Fruit fly (Drosophila melanogaster) whole organism, embryonic: ENCODE measurements around the gene CG34056.

Experiments
- Aef1 ChIP-seq: fragments of 200-800 bp; sonication (Bioruptor generic); IDR thresholded peaks from 3 replicates; pipeline ENCODE4 v1.3.6; 2022; ENCODE audit warnings: missing biosample characterization, missing genetic modification characterization
- Asciz ChIP-seq: fragments of 200-800 bp; sonication (Bioruptor generic); optimal IDR thresholded peaks from 2 replicates; lab custom pipeline; 2017; ENCODE audit warnings: missing biosample characterization, mild to moderate bottlenecking, missing genetic modification characterization, missing genetic modification reagents
- CG1024 ChIP-seq: fragments of 200-800 bp; sonication (Bioruptor generic); IDR thresholded peaks from 2 replicates; pipeline ENCODE4 v1.3.6; 2022; ENCODE audit warnings: missing biosample characterization, missing genetic modification characterization
- CG11695 ChIP-seq: fragments of 200-800 bp; sonication (Bioruptor generic); IDR thresholded peaks from 3 replicates; pipeline ENCODE4 v1.3.6; 2022; ENCODE audit warnings: missing biosample characterization, missing genetic modification characterization
- CG15073 ChIP-seq: fragments of 200-800 bp; sonication (Bioruptor generic); optimal IDR thresholded peaks from 2 replicates; lab custom pipeline; 2016; ENCODE audit warnings: missing biosample characterization, missing genetic modification characterization
- CG17328 ChIP-seq: fragments of 200-800 bp; sonication (Bioruptor generic); IDR thresholded peaks from 2 replicates; pipeline ENCODE4 v1.3.6; 2022; ENCODE audit warnings: missing biosample characterization, missing genetic modification characterization
- CG1832 ChIP-seq: fragments of 200-800 bp; sonication (Bioruptor generic); optimal IDR thresholded peaks from 2 replicates; lab custom pipeline; 2017; ENCODE audit warnings: missing biosample characterization, mild to moderate bottlenecking, missing genetic modification characterization, inconsistent platforms
- CG18599 ChIP-seq: fragments of 200-800 bp; sonication (Bioruptor generic); optimal IDR thresholded peaks from 3 replicates; lab custom pipeline; 2017; ENCODE audit warnings: missing biosample characterization, missing genetic modification characterization, mild to moderate bottlenecking, moderate library complexity, missing genetic modification reagents
- CG18619 ChIP-seq: fragments of 200-800 bp; sonication (Bioruptor generic); optimal IDR thresholded peaks from 3 replicates; lab custom pipeline; 2017; ENCODE audit warnings: missing biosample characterization, mild to moderate bottlenecking, missing genetic modification characterization
- CG18764 ChIP-seq: fragments of 200-800 bp; sonication (Bioruptor generic); optimal IDR thresholded peaks from 3 replicates; lab custom pipeline; 2016; ENCODE audit warnings: missing biosample characterization, missing genetic modification characterization
- CG30403 ChIP-seq: fragments of 200-800 bp; sonication (Bioruptor generic); optimal IDR thresholded peaks from 3 replicates; lab custom pipeline; 2016; ENCODE audit warnings: missing biosample characterization, missing genetic modification characterization
- CG32532 ChIP-seq: fragments of 200-800 bp; sonication (Bioruptor generic); IDR thresholded peaks from 2 replicates; pipeline ENCODE4 v1.3.6; 2022; ENCODE audit warnings: missing biosample characterization, missing genetic modification characterization
- CG4328 ChIP-seq: fragments of 200-800 bp; sonication (Bioruptor generic); optimal IDR thresholded peaks from 3 replicates; lab custom pipeline; 2017; ENCODE audit warnings: missing biosample characterization, missing genetic modification reagents, missing genetic modification characterization
- CG6813 ChIP-seq: fragments of 200-800 bp; sonication (Bioruptor generic); optimal IDR thresholded peaks from 2 replicates; lab custom pipeline; 2017; ENCODE audit warnings: missing biosample characterization, missing genetic modification characterization, mild to moderate bottlenecking, moderate library complexity, missing genetic modification reagents
- CG8281 ChIP-seq: fragments of 200-800 bp; sonication (Bioruptor generic); optimal IDR thresholded peaks from 2 replicates; lab custom pipeline; 2018; ENCODE audit warnings: missing biosample characterization, mild to moderate bottlenecking, missing genetic modification characterization, moderate library complexity
- CG8478 ChIP-seq: fragments of >200 bp; optimal IDR thresholded peaks from 2 replicates; lab custom pipeline; 2018
- CG9215 ChIP-seq: fragments of 200-800 bp; sonication (Bioruptor generic); IDR thresholded peaks from 2 replicates; pipeline ENCODE4 v1.3.6; 2022; ENCODE audit warnings: missing biosample characterization, missing genetic modification characterization
- CG9437 ChIP-seq: fragments of 200-800 bp; sonication (Bioruptor generic); optimal IDR thresholded peaks from 2 replicates; lab custom pipeline; 2018; ENCODE audit warnings: missing biosample characterization, mild to moderate bottlenecking, missing genetic modification characterization
- Dp ChIP-seq: fragments of 200-800 bp; sonication (Bioruptor generic); optimal IDR thresholded peaks from 2 replicates; lab custom pipeline; 2018; ENCODE audit warnings: missing biosample characterization, mild to moderate bottlenecking, missing genetic modification characterization, moderate library complexity
- ERR ChIP-seq: fragments of 200-800 bp; sonication (Bioruptor generic); optimal IDR thresholded peaks from 2 replicates; lab custom pipeline; 2016; ENCODE audit warnings: missing biosample characterization, missing genetic modification characterization
- Eip74EF ChIP-seq, 2 experiments: fragments of 200-800 bp in 1 of 2; fragments of >200 bp in 1 of 2; sonication (Bioruptor generic) in 1 of 2; optimal IDR thresholded peaks; 2 replicates each; lab custom pipeline; 2017 to 2019; ENCODE audit warnings: missing biosample characterization in 2 of 2, missing genetic modification characterization in 2 of 2, mild to moderate bottlenecking in 1 of 2, moderate library complexity in 1 of 2
- Hey ChIP-seq: fragments of 200-800 bp; sonication (Bioruptor generic); optimal IDR thresholded peaks from 3 replicates; lab custom pipeline; 2018; ENCODE audit warnings: missing biosample characterization, mild to moderate bottlenecking, missing genetic modification characterization
- Lhr ChIP-seq: fragments of 200-800 bp; sonication (Bioruptor generic); optimal IDR thresholded peaks from 3 replicates; lab custom pipeline; 2017; ENCODE audit warnings: mild to moderate bottlenecking, missing biosample characterization, missing genetic modification reagents, missing genetic modification characterization
- Med ChIP-seq: fragments of 200-800 bp; sonication (Bioruptor generic); peaks from one replicate; lab custom pipeline; 2016; ENCODE audit warnings: missing biosample characterization, missing genetic modification characterization, mild to moderate bottlenecking, inconsistent platforms, moderate library complexity
- Myb ChIP-seq: fragments of 200-800 bp; sonication (Bioruptor generic); optimal IDR thresholded peaks from 2 replicates; lab custom pipeline; 2016; ENCODE audit warnings: missing biosample characterization, missing genetic modification characterization
- NC2β ChIP-seq: fragments of 200-800 bp; sonication (Bioruptor generic); optimal IDR thresholded peaks from 2 replicates; lab custom pipeline; 2016; ENCODE audit warnings: missing biosample characterization, missing genetic modification characterization
- Nf-YA ChIP-seq: fragments of 200-800 bp; sonication (Bioruptor generic); IDR thresholded peaks from 2 replicates; pipeline ENCODE4 v1.3.6; 2022; ENCODE audit warnings: missing biosample characterization, missing genetic modification characterization
- Nf-YC ChIP-seq: fragments of 200-800 bp; optimal IDR thresholded peaks from 3 replicates; lab custom pipeline; 2019; ENCODE audit warnings: missing biosample characterization, mild to moderate bottlenecking, missing genetic modification characterization, moderate library complexity
- Spps ChIP-seq: fragments of 200-800 bp; sonication (Bioruptor generic); optimal IDR thresholded peaks from 2 replicates; lab custom pipeline; 2018; ENCODE audit warnings: missing biosample characterization, mild to moderate bottlenecking, missing genetic modification characterization
- abd-A ChIP-seq: fragments of 200-800 bp; sonication (Bioruptor generic); optimal IDR thresholded peaks from 3 replicates; lab custom pipeline; 2019; ENCODE audit warnings: missing biosample characterization, mild to moderate bottlenecking, missing genetic modification characterization, moderate library complexity
- chn ChIP-seq: fragments of 200-800 bp; sonication (Bioruptor generic); optimal IDR thresholded peaks from 2 replicates; lab custom pipeline; 2016; ENCODE audit warnings: missing biosample characterization, missing genetic modification characterization
- crol ChIP-seq: fragments of 200-800 bp; sonication (Bioruptor generic); IDR thresholded peaks from 2 replicates; pipeline ENCODE4 v1.3.6; 2022; ENCODE audit warnings: missing biosample characterization, missing genetic modification characterization
- dpn ChIP-seq, 2 experiments: fragments of 200-800 bp; sonication (Bioruptor generic); optimal IDR thresholded peaks; 3 replicates each; lab custom pipeline; 2016; ENCODE audit warnings: missing biosample characterization in 2 of 2, missing genetic modification characterization in 2 of 2
- ems ChIP-seq: fragments of 200-800 bp; sonication (Bioruptor generic); optimal IDR thresholded peaks from 3 replicates; lab custom pipeline; 2016; ENCODE audit warnings: missing biosample characterization, missing genetic modification characterization
- gsb-n ChIP-seq: fragments of 200-800 bp; sonication (Bioruptor generic); optimal IDR thresholded peaks from 3 replicates; lab custom pipeline; 2018; ENCODE audit warnings: missing biosample characterization, mild to moderate bottlenecking, missing genetic modification characterization
- hb ChIP-seq: fragments of 200-800 bp; sonication (Bioruptor generic); IDR thresholded peaks from 3 replicates; pipeline ENCODE4 v1.3.6; 2022; ENCODE audit warnings: missing biosample characterization, missing genetic modification characterization; ENCODE audit not compliant: partially characterized antibody
- jumu ChIP-seq: fragments of 200-800 bp; sonication (Bioruptor generic); optimal IDR thresholded peaks from 3 replicates; lab custom pipeline; 2016; ENCODE audit warnings: missing biosample characterization, missing genetic modification characterization
- mam ChIP-seq: fragments of 200-800 bp; sonication (Bioruptor generic); optimal IDR thresholded peaks from 3 replicates; lab custom pipeline; 2016; ENCODE audit warnings: missing biosample characterization, missing genetic modification characterization
- nerfin-1 ChIP-seq: fragments of 200-800 bp; sonication (Bioruptor generic); optimal IDR thresholded peaks from 3 replicates; lab custom pipeline; 2019; ENCODE audit warnings: missing biosample characterization, mild to moderate bottlenecking, missing genetic modification characterization, moderate library complexity
- pum ChIP-seq: fragments of 200-800 bp; sonication (Bioruptor generic); optimal IDR thresholded peaks from 2 replicates; lab custom pipeline; 2016; ENCODE audit warnings: missing biosample characterization, missing genetic modification characterization
- slbo ChIP-seq: fragments of 200-800 bp; sonication (Bioruptor generic); IDR thresholded peaks from 2 replicates; pipeline ENCODE4 v1.3.6; 2022; ENCODE audit warnings: missing biosample characterization, missing genetic modification characterization
- sqz ChIP-seq: fragments of 200-800 bp; sonication (Bioruptor generic); optimal IDR thresholded peaks from 3 replicates; lab custom pipeline; 2018; ENCODE audit warnings: missing biosample characterization, mild to moderate bottlenecking, missing genetic modification characterization
- wdn ChIP-seq: fragments of 200-800 bp; sonication (Bioruptor generic); IDR thresholded peaks from 2 replicates; pipeline ENCODE4 v1.3.6; 2022; ENCODE audit warnings: missing biosample characterization, missing genetic modification characterization

The CG34056 gene

DNA sequence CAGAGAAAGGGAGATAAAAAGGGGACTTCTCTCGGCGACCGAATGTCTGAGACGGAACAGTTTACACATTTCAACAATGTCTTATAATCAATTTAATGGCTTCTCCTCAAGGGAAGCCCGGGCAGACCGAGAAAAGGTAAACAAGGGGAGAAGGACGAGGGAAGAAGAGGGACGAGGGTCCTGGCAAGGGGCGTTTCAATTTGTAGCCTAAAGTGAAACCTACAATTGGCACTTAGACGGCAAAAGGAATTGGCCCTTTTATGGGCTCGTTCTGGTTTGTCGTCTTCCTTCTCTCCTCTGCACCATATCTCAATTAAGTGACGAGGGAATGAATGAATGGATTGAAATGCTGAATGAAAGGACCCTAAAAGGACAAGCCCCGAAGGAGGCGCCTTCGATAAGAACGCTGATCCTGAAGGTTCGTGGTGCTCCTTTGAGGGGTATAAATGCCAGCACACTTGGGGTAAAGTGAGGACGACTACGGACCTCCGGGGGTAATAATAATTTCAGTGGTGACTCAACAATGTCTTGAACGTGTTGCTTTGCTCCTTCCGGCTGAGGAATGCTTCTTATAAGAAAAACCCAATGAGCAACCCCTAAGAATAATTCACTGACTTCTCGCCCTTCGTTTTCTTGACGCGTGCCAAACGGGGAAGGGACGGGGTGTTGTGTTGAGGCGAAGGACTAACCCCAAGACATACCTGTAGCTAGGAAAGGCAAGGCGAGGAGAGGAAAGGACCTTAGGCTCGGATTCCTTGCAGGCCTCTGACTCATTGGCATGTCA lies 4.9 kb downstream of the CG34056 start (continued):
- TF ChIP-seq CG11695 (GFP tag; lab: Robert Waterston, UW), result no peak
- no peak for TF ChIP-seq Myb (GFP tag; lab: Kevin White, UChicago)
- no peak for TF ChIP-seq CG30403 (GFP tag; lab: Kevin White, UChicago)
- TF ChIP-seq sqz (GFP tag; lab: Kevin White, UChicago), result no peak
- TF ChIP-seq CG9437 (GFP tag; lab: Kevin White, UChicago), result no peak
- peak; percentile 92 for TF ChIP-seq abd-A
- peak; percentile 61 for TF ChIP-seq Med
- no peak for TF ChIP-seq CG8478 (lab: Kevin White, UChicago)
- TF ChIP-seq chn (GFP tag; lab: Kevin White, UChicago), result no peak
- no peak for TF ChIP-seq CG1024
- TF ChIP-seq Asciz (GFP tag; lab: Kevin White, UChicago), result no peak
- TF ChIP-seq CG1832 (GFP tag; lab: Kevin White, UChicago), result peak; percentile 21
- TF ChIP-seq ems (GFP tag; lab: Kevin White, UChicago), result no peak
- TF ChIP-seq NC2β, result no peak
- TF ChIP-seq CG8281 (tag; lab: Kevin White, UChicago), result no peak
- TF ChIP-seq Lhr (GFP tag; lab: Kevin White, UChicago), result no peak
- no peak for TF ChIP-seq hb
- TF ChIP-seq Nf-YC (tag; lab: Kevin White, UChicago), result no peak
- TF ChIP-seq CG9215 (GFP tag; lab: Robert Waterston, UW), result no peak
- TF ChIP-seq wdn (GFP tag; lab: Robert Waterston, UW), result no peak
- TF ChIP-seq CG18599, result no peak
- TF ChIP-seq crol (GFP tag; lab: Robert Waterston, UW), result peak; percentile 60

DNA sequence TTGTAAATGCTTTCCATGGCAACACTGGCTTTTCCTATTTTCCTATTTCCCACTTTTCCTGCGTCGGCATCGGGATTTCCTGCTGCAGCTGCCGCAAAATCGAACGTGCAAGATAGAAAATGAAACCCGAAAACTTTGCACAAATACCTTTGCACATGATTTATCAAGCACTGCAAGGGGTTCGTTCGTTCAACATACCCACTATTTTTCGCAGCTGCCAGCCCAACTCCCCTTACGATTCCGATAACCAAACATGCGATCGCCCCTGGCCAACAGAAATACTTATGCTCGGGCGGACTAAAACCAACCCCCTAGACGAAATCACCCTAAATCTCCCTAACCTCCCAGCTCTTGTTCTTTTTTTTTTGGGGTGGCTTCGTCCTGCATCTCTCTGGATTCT lies 5.7 kb downstream of the CG34056 start:
- TF ChIP-seq Spps (tag; lab: Kevin White, UChicago), result no peak
- no peak for TF ChIP-seq CG4328
- TF ChIP-seq Eip74EF (GFP tag; optimal IDR thresholded peaks at IDR 0.05; lab: Kevin White, UChicago), result no peak
- TF ChIP-seq gsb-n (tag; lab: Kevin White, UChicago), result peak; percentile 21
- peak; percentile 99 for TF ChIP-seq nerfin-1 (tag; lab: Kevin White, UChicago)
- TF ChIP-seq CG17328 (GFP tag; lab: Robert Waterston, UW), result no peak
- TF ChIP-seq ERR, result no peak
- TF ChIP-seq Hey (tag; lab: Kevin White, UChicago), result no peak
- TF ChIP-seq Aef1 (GFP tag; lab: Robert Waterston, UW), result no peak
- TF ChIP-seq pum (GFP tag; lab: Kevin White, UChicago), result no peak
- no peak for TF ChIP-seq Dp
- TF ChIP-seq CG6813 (GFP tag; lab: Kevin White, UChicago), result no peak
- TF ChIP-seq CG18619 (GFP tag; lab: Kevin White, UChicago), result no peak
- TF ChIP-seq mam (GFP tag; lab: Kevin White, UChicago), result no peak
- no peak for TF ChIP-seq slbo (GFP tag; lab: Robert Waterston, UW)

DNA sequence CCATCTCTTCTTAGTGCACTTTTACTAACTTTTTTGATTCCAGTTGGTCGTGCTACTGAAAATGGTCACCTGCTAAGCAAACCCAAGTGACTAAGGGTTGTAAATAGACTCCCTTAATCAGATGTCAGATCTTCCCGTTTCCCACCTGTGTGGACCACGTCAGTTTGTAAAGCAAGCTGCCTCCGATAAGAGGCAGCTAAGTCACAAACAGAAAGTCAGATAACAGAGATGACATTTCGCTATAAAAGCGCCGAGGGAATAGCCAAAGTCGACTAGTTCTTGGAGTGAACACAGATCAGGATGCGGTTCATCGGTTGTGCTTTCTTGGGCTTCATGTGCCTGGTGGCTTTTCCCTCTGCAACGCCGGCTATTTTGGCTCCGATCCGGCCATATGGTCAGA lies 6.8 kb downstream of the CG34056 start, which contains the start of gene mat:
TSS of gene mat (plus strand) at position 301 of the 400 bp plus-strand sequence.
- TF ChIP-seq dpn (GFP tag; optimal IDR thresholded peaks at IDR 0.05; lab: Kevin White, UChicago) (no peak), Nf-YA (GFP tag; lab: Robert Waterston, UW) (no peak), CG15073 (GFP tag; lab: Kevin White, UChicago) (no peak), CG32532 (GFP tag; lab: Robert Waterston, UW) (no peak), CG18764 (no peak), jumu (no peak)
